Fruit fly (Drosophila melanogaster) whole organism, prepupa: ENCODE data around the gene mRpS18B.
A peak's percentile ranks its signal among the peaks of the same experiment; 100 is the strongest.

Experiments
- CG10631 ChIP-seq: fragments of 200-800 bp; sonication (Bioruptor generic); optimal IDR thresholded peaks from 2 replicates; lab custom pipeline; 2016; ENCODE audit warnings: missing biosample characterization, missing genetic modification characterization
- CG10669 ChIP-seq: fragments of 200-800 bp; sonication (Bioruptor generic); optimal IDR thresholded peaks from 3 replicates; lab custom pipeline; 2018; ENCODE audit warnings: missing biosample characterization, mild to moderate bottlenecking, missing genetic modification characterization, moderate library complexity
- CG11762 ChIP-seq: fragments of 200-800 bp; sonication (Bioruptor generic); optimal IDR thresholded peaks from 3 replicates; lab custom pipeline; 2016; ENCODE audit warnings: missing biosample characterization, missing genetic modification characterization; ENCODE audit not compliant: insufficient read depth
- CG11902 ChIP-seq: fragments of 200-800 bp; sonication (Bioruptor generic); optimal IDR thresholded peaks from 3 replicates; lab custom pipeline; 2016; ENCODE audit warnings: missing biosample characterization, missing genetic modification characterization
- CG15336 ChIP-seq: fragments of 200-800 bp; sonication (Bioruptor generic); IDR thresholded peaks from 2 replicates; pipeline ENCODE4 v1.3.6; 2022; ENCODE audit warnings: missing biosample characterization, missing genetic modification characterization
- CG16779 ChIP-seq: fragments of 200-800 bp; sonication (Bioruptor generic); optimal IDR thresholded peaks from 3 replicates; lab custom pipeline; 2017; ENCODE audit warnings: missing biosample characterization, mild to moderate bottlenecking, missing genetic modification characterization
- CG3032 ChIP-seq: fragments of 200-800 bp; optimal IDR thresholded peaks from 2 replicates; lab custom pipeline; 2019; ENCODE audit warnings: missing biosample characterization, mild to moderate bottlenecking, missing genetic modification characterization, moderate library complexity
- CG31627 ChIP-seq: fragments of 200-800 bp; sonication (Bioruptor generic); optimal IDR thresholded peaks from 3 replicates; lab custom pipeline; 2016; ENCODE audit warnings: missing biosample characterization, missing genetic modification characterization
- CG32006 ChIP-seq: fragments of 200-800 bp; sonication (Bioruptor generic); optimal IDR thresholded peaks from 3 replicates; lab custom pipeline; 2017; ENCODE audit warnings: missing biosample characterization, mild to moderate bottlenecking, missing genetic modification characterization
- CG34406 ChIP-seq: fragments of 200-800 bp; sonication (Bioruptor generic); optimal IDR thresholded peaks from 3 replicates; lab custom pipeline; 2016; ENCODE audit warnings: missing biosample characterization, missing genetic modification characterization
- CG3919 ChIP-seq: fragments of 200-800 bp; sonication (Bioruptor generic); optimal IDR thresholded peaks from 3 replicates; lab custom pipeline; 2016; ENCODE audit warnings: missing biosample characterization, missing genetic modification characterization
- CG6792 ChIP-seq: fragments of 200-800 bp; sonication (Bioruptor generic); optimal IDR thresholded peaks from 3 replicates; lab custom pipeline; 2016; ENCODE audit warnings: missing biosample characterization, missing genetic modification characterization
- CG6808 ChIP-seq: fragments of 200-800 bp; sonication (Bioruptor generic); optimal IDR thresholded peaks from 3 replicates; lab custom pipeline; 2017; ENCODE audit warnings: missing biosample characterization, missing genetic modification characterization, mild to moderate bottlenecking, moderate library complexity, missing genetic modification reagents
- CG7368 ChIP-seq: fragments of 200-800 bp; sonication (Bioruptor generic); optimal IDR thresholded peaks from 3 replicates; lab custom pipeline; 2016; ENCODE audit warnings: missing biosample characterization, missing genetic modification characterization
- CG8319 ChIP-seq: fragments of 200-800 bp; sonication (Bioruptor generic); optimal IDR thresholded peaks from 3 replicates; lab custom pipeline; 2016; ENCODE audit warnings: missing biosample characterization, missing genetic modification characterization
- CG8632 ChIP-seq: fragments of 200-800 bp; sonication (Bioruptor generic); optimal IDR thresholded peaks from 3 replicates; lab custom pipeline; 2016; ENCODE audit warnings: missing biosample characterization, missing genetic modification characterization
- CG9139 ChIP-seq: fragments of 200-800 bp; sonication (Bioruptor generic); optimal IDR thresholded peaks from 3 replicates; lab custom pipeline; 2017; ENCODE audit warnings: missing biosample characterization, mild to moderate bottlenecking, missing genetic modification characterization
- Eip75B ChIP-seq: fragments of 200-800 bp; sonication (Bioruptor generic); optimal IDR thresholded peaks from 3 replicates; lab custom pipeline; 2016; ENCODE audit warnings: missing biosample characterization, missing genetic modification characterization
- Eip78C ChIP-seq: fragments of 200-800 bp; sonication (Bioruptor generic); peaks from one replicate; lab custom pipeline; 2016; ENCODE audit warnings: missing biosample characterization, missing genetic modification characterization
- Eip93F ChIP-seq: fragments of 200-800 bp; sonication (Bioruptor generic); optimal IDR thresholded peaks from 2 replicates; lab custom pipeline; 2016; ENCODE audit warnings: missing biosample characterization, mild to moderate bottlenecking, missing genetic modification characterization
- Ets21C ChIP-seq: fragments of 200-800 bp; sonication (Bioruptor generic); optimal IDR thresholded peaks from 3 replicates; lab custom pipeline; 2016; ENCODE audit warnings: missing biosample characterization, missing genetic modification characterization
- Ets96B ChIP-seq: fragments of 200-800 bp; optimal IDR thresholded peaks from 2 replicates; lab custom pipeline; 2019; ENCODE audit warnings: missing biosample characterization, mild to moderate bottlenecking, missing genetic modification characterization, moderate library complexity
- Gug ChIP-seq: fragments of 200-800 bp; sonication (Bioruptor generic); IDR thresholded peaks from 2 replicates; pipeline ENCODE4 v1.3.6; 2022; ENCODE audit warnings: missing biosample characterization, missing genetic modification characterization
- Hr39 ChIP-seq: fragments of 200-800 bp; sonication (Bioruptor generic); optimal IDR thresholded peaks from 2 replicates; lab custom pipeline; 2016; ENCODE audit warnings: missing biosample characterization, missing genetic modification characterization
- Hr4 ChIP-seq: fragments of 200-800 bp; sonication (Bioruptor generic); optimal IDR thresholded peaks from 3 replicates; lab custom pipeline; 2016; ENCODE audit warnings: missing biosample characterization, missing genetic modification characterization
- Lpt ChIP-seq: fragments of 200-800 bp; sonication (Bioruptor generic); optimal IDR thresholded peaks from 3 replicates; lab custom pipeline; 2016; ENCODE audit warnings: missing biosample characterization, missing genetic modification characterization
- OdsH ChIP-seq: fragments of 200-800 bp; sonication (Bioruptor generic); optimal IDR thresholded peaks from 3 replicates; lab custom pipeline; 2016; ENCODE audit warnings: missing biosample characterization, missing genetic modification characterization
- Smox ChIP-seq: fragments of 200-800 bp; sonication (Bioruptor generic); optimal IDR thresholded peaks from 3 replicates; lab custom pipeline; 2016; ENCODE audit warnings: missing biosample characterization, missing genetic modification characterization
- Sox102F ChIP-seq: fragments of 200-800 bp; sonication (Bioruptor generic); optimal IDR thresholded peaks from 2 replicates; lab custom pipeline; 2016; ENCODE audit warnings: missing biosample characterization, mild to moderate bottlenecking, missing genetic modification characterization
- Sox14 ChIP-seq: fragments of 200-800 bp; sonication (Bioruptor generic); optimal IDR thresholded peaks from 3 replicates; lab custom pipeline; 2016; ENCODE audit warnings: missing biosample characterization, missing genetic modification characterization
- Sox15 ChIP-seq: fragments of 200-800 bp; sonication (Bioruptor generic); optimal IDR thresholded peaks from 3 replicates; lab custom pipeline; 2016; ENCODE audit warnings: missing biosample characterization, missing genetic modification characterization
- achi ChIP-seq: fragments of 200-800 bp; sonication (Bioruptor generic); optimal IDR thresholded peaks from 3 replicates; lab custom pipeline; 2016; ENCODE audit warnings: missing biosample characterization, missing genetic modification characterization
- acj6 ChIP-seq: fragments of 200-800 bp; sonication (Bioruptor generic); optimal IDR thresholded peaks from 3 replicates; lab custom pipeline; 2016; ENCODE audit warnings: missing biosample characterization, missing genetic modification characterization
- cyc ChIP-seq: fragments of 200-800 bp; sonication (Bioruptor generic); optimal IDR thresholded peaks from 3 replicates; lab custom pipeline; 2016; ENCODE audit warnings: missing biosample characterization, missing genetic modification characterization
- dsx ChIP-seq: fragments of 200-800 bp; optimal IDR thresholded peaks from 3 replicates; lab custom pipeline; 2019; ENCODE audit warnings: missing biosample characterization, mild to moderate bottlenecking, missing genetic modification characterization, moderate library complexity; ENCODE audit not compliant: poor library complexity, severe bottlenecking
- eg ChIP-seq: fragments of 200-800 bp; sonication (Bioruptor generic); IDR thresholded peaks from 3 replicates; pipeline ENCODE4 v1.3.6; 2022; ENCODE audit warnings: missing biosample characterization, missing genetic modification characterization
- esn ChIP-seq: fragments of 200-800 bp; sonication (Bioruptor generic); optimal IDR thresholded peaks from 2 replicates; lab custom pipeline; 2016; ENCODE audit warnings: missing biosample characterization, mild to moderate bottlenecking, missing genetic modification characterization, moderate library complexity
- fd59A ChIP-seq: fragments of 200-800 bp; sonication (Bioruptor generic); optimal IDR thresholded peaks from 2 replicates; lab custom pipeline; 2017; ENCODE audit warnings: missing biosample characterization, mild to moderate bottlenecking, missing genetic modification characterization, missing genetic modification reagents
- lz ChIP-seq: fragments of 200-800 bp; sonication (Bioruptor generic); optimal IDR thresholded peaks from 3 replicates; lab custom pipeline; 2016; ENCODE audit warnings: missing biosample characterization, missing genetic modification characterization
- net ChIP-seq: fragments of 200-800 bp; sonication (Bioruptor generic); optimal IDR thresholded peaks from 3 replicates; lab custom pipeline; 2016; ENCODE audit warnings: missing biosample characterization, missing genetic modification characterization
- pdm3 ChIP-seq: fragments of 200-800 bp; sonication (Bioruptor generic); optimal IDR thresholded peaks from 3 replicates; lab custom pipeline; 2016; ENCODE audit warnings: missing biosample characterization, missing genetic modification characterization
- topi ChIP-seq: fragments of 200-800 bp; sonication (Bioruptor generic); optimal IDR thresholded peaks from 3 replicates; lab custom pipeline; 2016; ENCODE audit warnings: missing biosample characterization, missing genetic modification characterization
- vri ChIP-seq: fragments of 200-800 bp; sonication (Bioruptor generic); optimal IDR thresholded peaks from 3 replicates; lab custom pipeline; 2016; ENCODE audit warnings: missing biosample characterization, mild to moderate bottlenecking, missing genetic modification characterization

mRpS18B gene

dm6 chr2L:20061018-20061657 is 35.9 kb downstream of the mRpS18B start, which contains the start of the genes barr and lok:
Gene barr, minus strand, starts transcription at chr2L:20061370.
Gene lok, plus strand, starts transcription at chr2L:20061422.
- peak; percentile 35 for TF ChIP-seq CG11902 (GFP tag; lab: Kevin White, UChicago)
- peak; percentile 66 for TF ChIP-seq esn (GFP tag; lab: Kevin White, UChicago)
- peak; percentile 47 for TF ChIP-seq acj6
- peak; percentile 3 for TF ChIP-seq CG7368 (GFP tag; lab: Kevin White, UChicago)
- TF ChIP-seq Sox15 (GFP tag; lab: Kevin White, UChicago), result peak; percentile 58
- TF ChIP-seq CG11762 (GFP tag; lab: Kevin White, UChicago), result peak; percentile 1
- TF ChIP-seq Lpt (GFP tag; lab: Kevin White, UChicago), result no peak
- peak; percentile 53 for TF ChIP-seq Smox (GFP tag; lab: Kevin White, UChicago)
- TF ChIP-seq CG9139 (GFP tag; lab: Kevin White, UChicago), result no peak
- TF ChIP-seq Sox14 (GFP tag; lab: Kevin White, UChicago), result peak; percentile 60
- peak; percentile 41 for TF ChIP-seq Ets21C (GFP tag; lab: Kevin White, UChicago)
- TF ChIP-seq Ets96B (tag; lab: Kevin White, UChicago), result peak; percentile 42
- TF ChIP-seq Eip93F (GFP tag; lab: Kevin White, UChicago), result no peak
- peak; percentile 71 for TF ChIP-seq lz (GFP tag; lab: Kevin White, UChicago)
- peak; percentile 75 for TF ChIP-seq CG31627 (GFP tag; lab: Kevin White, UChicago)
- TF ChIP-seq pdm3 (GFP tag; lab: Kevin White, UChicago), result peak; percentile 69
- peak; percentile 9 for TF ChIP-seq CG8632
- TF ChIP-seq CG16779 (tag; lab: Kevin White, UChicago), result no peak
- TF ChIP-seq CG10631 (GFP tag; lab: Kevin White, UChicago), result peak; percentile 59
- TF ChIP-seq cyc (GFP tag; lab: Kevin White, UChicago), result peak; percentile 47
- peak; percentile 47 for TF ChIP-seq topi (GFP tag; lab: Kevin White, UChicago)
- TF ChIP-seq Eip75B, result no peak
- TF ChIP-seq dsx, result no peak
- TF ChIP-seq Eip78C (GFP tag; lab: Kevin White, UChicago), result peak; percentile 38
- TF ChIP-seq CG6808, result no peak
- peak; percentile 44 for TF ChIP-seq CG32006 (GFP tag; lab: Kevin White, UChicago)
- peak; percentile 49 for TF ChIP-seq achi
- TF ChIP-seq vri (GFP tag; lab: Kevin White, UChicago), result no peak
- peak; percentile 38 for TF ChIP-seq CG8319
- TF ChIP-seq eg, result 0 out of 3 replicates have a peak, but pooled peaks have one; percentile 21
- peak; percentile 56 for TF ChIP-seq OdsH (GFP tag; lab: Kevin White, UChicago)
- TF ChIP-seq CG34406 (GFP tag; lab: Kevin White, UChicago), result peak; percentile 14
- peak; percentile 61 for TF ChIP-seq Hr39 (GFP tag; lab: Kevin White, UChicago)
- TF ChIP-seq fd59A, result peak; percentile 31
- TF ChIP-seq net (GFP tag; lab: Kevin White, UChicago), result no peak
- peak; percentile 12 for TF ChIP-seq CG6792 (GFP tag; lab: Kevin White, UChicago)
- TF ChIP-seq Hr4 (GFP tag; lab: Kevin White, UChicago), result peak; percentile 49
- peak; percentile 41 for TF ChIP-seq CG3919
- TF ChIP-seq Sox102F, result peak; percentile 38
- peak; percentile 40 for TF ChIP-seq CG3032 (tag; lab: Kevin White, UChicago)
- TF ChIP-seq CG15336 (GFP tag; lab: Robert Waterston, UW), result no peak

dm6 chr2L:20057391-20057790 is 39.7 kb downstream of the mRpS18B start:
- TF ChIP-seq CG10631 (GFP tag; lab: Kevin White, UChicago), result peak; percentile 9
- TF ChIP-seq CG10669 (GFP tag; lab: Kevin White, UChicago), result no peak
- 0 out of 2 replicates have a peak, but pooled peaks have one; percentile 15 for TF ChIP-seq Gug (GFP tag; lab: Robert Waterston, UW)
- TF ChIP-seq, all 60 proteins: peak for 2
